Worm (Caenorhabditis elegans) whole organism, early embryonic: ENCODE measurements around the gene C53A5.13.

ENCODE experiments used
- B0310.2 ChIP-seq: sonication (generic microtip); optimal IDR thresholded peaks from 2 replicates; lab custom pipeline; 2016; ENCODE audit warnings: mild to moderate bottlenecking, missing genetic modification characterization, missing compliant biosample characterization
- F13C5.2 ChIP-seq: sonication (generic microtip); optimal IDR thresholded peaks from 2 replicates; lab custom pipeline; 2017; ENCODE audit warnings: mild to moderate bottlenecking, missing genetic modification characterization, inconsistent platforms, missing compliant biosample characterization
- aly-1 ChIP-seq: sonication (generic microtip); optimal IDR thresholded peaks from 2 replicates; lab custom pipeline; 2016; ENCODE audit warnings: missing genetic modification characterization, missing compliant biosample characterization
- ama-1 ChIP-seq: fragments of 150-350 bp; optimal IDR thresholded peaks from 2 replicates; lab custom pipeline; 2014
- ceh-13 ChIP-seq: fragments of 200-800 bp; sonication (Bioruptor generic); optimal IDR thresholded peaks from 2 replicates; lab custom pipeline; 2018; ENCODE audit warnings: mild to moderate bottlenecking, missing genetic modification characterization, missing compliant biosample characterization
- ceh-36 ChIP-seq: sonication (generic microtip); optimal IDR thresholded peaks from 2 replicates; lab custom pipeline; 2016; ENCODE audit warnings: missing genetic modification characterization, inconsistent platforms, missing compliant biosample characterization
- ets-7 ChIP-seq: sonication (generic microtip); optimal IDR thresholded peaks from 2 replicates; lab custom pipeline; 2016; ENCODE audit warnings: missing genotype, missing genetic modification characterization, missing compliant biosample characterization
- flt-1 ChIP-seq: fragments of 200-800 bp; sonication (Bioruptor generic); IDR thresholded peaks from 2 replicates; pipeline ENCODE4 v1.3.6; 2022; ENCODE audit warnings: missing genetic modification characterization, missing compliant biosample characterization
- hmbx-1 ChIP-seq: sonication (generic microtip); optimal IDR thresholded peaks from 2 replicates; lab custom pipeline; 2016; ENCODE audit warnings: mild to moderate bottlenecking, missing genetic modification characterization, missing compliant biosample characterization
- hmg-4 ChIP-seq: fragments of 200-800 bp; sonication (Bioruptor generic); optimal IDR thresholded peaks from 2 replicates; lab custom pipeline; 2018; ENCODE audit warnings: mild to moderate bottlenecking, missing genetic modification characterization, missing compliant biosample characterization
- hnd-1 ChIP-seq: sonication (generic microtip); optimal IDR thresholded peaks from 2 replicates; lab custom pipeline; 2016; ENCODE audit warnings: missing genetic modification characterization, missing compliant biosample characterization
- pes-1 ChIP-seq: fragments of 200-800 bp; sonication (Bioruptor generic); IDR thresholded peaks from 2 replicates; pipeline ENCODE4 v1.3.6; 2022; ENCODE audit warnings: missing genetic modification reagents, missing genetic modification characterization, missing compliant biosample characterization
- scrt-1 ChIP-seq: fragments of 200-800 bp; sonication (Bioruptor generic); IDR thresholded peaks from 2 replicates; pipeline ENCODE4 v1.3.6; 2022; ENCODE audit warnings: missing genetic modification characterization, missing compliant biosample characterization
- sea-1 ChIP-seq: fragments of 200-800 bp; sonication (Bioruptor generic); conservative IDR thresholded peaks from 2 replicates; pipeline ENCODE4 v1.3.6; 2022; ENCODE audit warnings: missing genetic modification characterization, missing compliant biosample characterization
- tbx-11 ChIP-seq: fragments of 200-800 bp; sonication (Bioruptor generic); IDR thresholded peaks from 2 replicates; pipeline ENCODE4 v1.3.6; 2022; ENCODE audit warnings: missing genetic modification characterization, missing compliant biosample characterization
- tbx-37 ChIP-seq: fragments of 200-800 bp; sonication (Bioruptor generic); conservative IDR thresholded peaks from 2 replicates; pipeline ENCODE4 v1.3.6; 2022; ENCODE audit warnings: missing genetic modification reagents, missing genetic modification characterization, missing compliant biosample characterization
- tra-4 ChIP-seq: sonication (generic microtip); optimal IDR thresholded peaks from 2 replicates; lab custom pipeline; 2017; ENCODE audit warnings: missing genetic modification characterization, missing compliant biosample characterization

C53A5.13 gene

DNA sequence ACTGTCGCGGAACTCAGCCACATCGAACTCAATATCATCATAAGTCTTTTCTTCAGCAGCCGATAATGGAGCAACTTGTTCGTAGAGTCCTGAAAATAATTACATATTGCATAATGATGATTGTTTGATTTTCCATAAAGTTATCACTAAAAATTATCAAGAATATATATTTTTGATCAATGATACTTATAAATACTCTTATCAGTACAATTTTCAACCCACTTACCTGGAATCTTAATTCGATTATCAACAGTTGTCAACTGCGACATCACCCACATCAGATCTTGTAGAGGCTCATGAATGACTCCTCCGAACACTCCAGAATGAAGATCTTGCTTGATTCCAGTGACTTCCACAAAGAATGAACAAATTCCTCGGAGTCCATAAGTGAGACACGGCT, 49.3 kb downstream of the C53A5.13 start:
- no peak for TF ChIP-seq tra-4 (tag; lab: Kevin White, UChicago)
- no peak for TF ChIP-seq ama-1 (lab: Kevin White, UChicago)
- TF ChIP-seq ets-7 (tag; lab: Kevin White, UChicago): no peak
- TF ChIP-seq ceh-13 (GFP tag; lab: Kevin White, UChicago): no peak
- TF ChIP-seq hnd-1: no peak
- TF ChIP-seq ceh-36 (tag; lab: Kevin White, UChicago): no peak
- no peak for TF ChIP-seq F13C5.2 (tag; lab: Kevin White, UChicago)
- TF ChIP-seq hmg-4 (GFP tag; lab: Kevin White, UChicago): no peak
- TF ChIP-seq aly-1 (tag; lab: Kevin White, UChicago): no peak
- no peak for TF ChIP-seq flt-1
- TF ChIP-seq sea-1 (GFP tag; lab: Robert Waterston, UW): no peak
- TF ChIP-seq hmbx-1 (tag; lab: Kevin White, UChicago): no peak
- TF ChIP-seq tbx-37 (GFP tag; lab: Robert Waterston, UW): no peak
- TF ChIP-seq pes-1 (GFP tag; lab: Robert Waterston, UW): no peak
- no peak for TF ChIP-seq B0310.2 (tag; lab: Kevin White, UChicago)
- TF ChIP-seq scrt-1: no peak

DNA sequence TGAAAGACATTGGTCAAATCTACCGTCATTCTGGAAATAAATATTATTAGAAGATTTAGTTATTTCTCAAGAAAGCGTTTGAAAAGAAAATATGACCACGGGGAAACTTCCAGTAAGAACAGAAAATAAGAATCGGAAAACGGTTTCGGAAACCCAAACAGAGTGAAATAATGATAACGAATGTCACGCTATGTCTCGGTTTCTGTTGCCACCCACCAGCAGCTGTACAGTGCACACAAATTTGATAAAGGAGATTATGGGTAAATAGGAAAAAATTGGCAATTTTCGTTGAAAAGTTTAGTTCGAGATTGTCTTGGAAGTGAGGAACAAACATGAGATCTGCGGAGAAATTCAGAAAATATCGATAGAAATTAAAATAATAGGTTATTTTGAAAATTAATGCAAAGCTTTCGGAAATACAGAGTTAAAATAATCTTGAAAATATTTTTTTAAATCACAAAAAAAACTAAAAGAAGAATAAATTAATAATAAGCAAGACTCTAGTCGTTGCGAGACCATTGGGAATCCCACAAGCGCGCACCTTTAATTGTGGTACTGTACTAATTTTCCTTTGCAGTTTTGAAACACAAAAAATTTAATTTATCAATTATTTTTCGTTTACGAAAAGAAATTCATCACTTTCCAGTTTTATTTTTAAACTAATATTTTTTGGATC, 50.5 kb downstream of the C53A5.13 start, which contains the start of gene pes-9:
TSS of gene pes-9 (minus strand) at position 30 of the 676 bp plus-strand sequence.
- no peak for TF ChIP-seq B0310.2 (tag; lab: Kevin White, UChicago)
- no peak for TF ChIP-seq ets-7 (tag; lab: Kevin White, UChicago)
- TF ChIP-seq aly-1 (tag; lab: Kevin White, UChicago): no peak
- no peak for TF ChIP-seq hmbx-1 (tag; lab: Kevin White, UChicago)
- no peak for TF ChIP-seq tbx-11
- no peak for TF ChIP-seq flt-1
- TF ChIP-seq hnd-1: no peak
- no peak for TF ChIP-seq sea-1 (GFP tag; lab: Robert Waterston, UW)
- TF ChIP-seq pes-1 (GFP tag; lab: Robert Waterston, UW): no peak
- no peak for TF ChIP-seq ceh-36 (tag; lab: Kevin White, UChicago)
- TF ChIP-seq hmg-4 (GFP tag; lab: Kevin White, UChicago): no peak
- no peak for TF ChIP-seq ama-1 (lab: Kevin White, UChicago)
- no peak for TF ChIP-seq tra-4 (tag; lab: Kevin White, UChicago)

DNA sequence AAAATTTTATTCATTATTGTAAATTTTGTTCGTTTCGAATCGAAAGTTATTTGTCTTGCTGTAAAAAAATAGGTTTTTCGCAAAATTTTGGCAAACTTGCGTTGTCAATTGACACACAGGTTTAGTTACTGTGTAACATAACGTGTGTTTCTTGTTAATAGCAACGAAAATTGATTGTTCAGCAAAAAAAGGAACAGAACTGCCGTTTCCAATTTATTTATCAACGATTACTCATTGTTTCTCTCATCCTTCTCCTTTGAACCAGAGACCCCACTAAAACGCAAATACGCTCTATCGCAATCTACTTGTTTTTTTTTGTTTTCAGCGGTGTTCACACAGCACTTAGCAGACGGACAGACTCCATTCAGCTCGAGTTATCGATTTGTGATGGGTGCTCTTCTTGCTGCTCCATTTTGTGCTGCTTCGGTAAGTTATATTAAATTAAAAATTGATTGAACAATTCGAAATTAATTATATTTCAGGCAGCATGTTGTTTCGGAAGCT, 51.1 kb downstream of the C53A5.13 start, which contains the start of gene R11H6.2:
TSS of gene R11H6.2 (plus strand) at position 326 of the 504 bp plus-strand sequence.
- no peak for TF ChIP-seq sea-1 (GFP tag; lab: Robert Waterston, UW)
- no peak for TF ChIP-seq F13C5.2 (tag; lab: Kevin White, UChicago)
- no peak for TF ChIP-seq scrt-1
- no peak for TF ChIP-seq ceh-36 (tag; lab: Kevin White, UChicago)
- no peak for TF ChIP-seq hmg-4 (GFP tag; lab: Kevin White, UChicago)
- no peak for TF ChIP-seq pes-1 (GFP tag; lab: Robert Waterston, UW)
- TF ChIP-seq ceh-13 (GFP tag; lab: Kevin White, UChicago): no peak
- no peak for TF ChIP-seq hmbx-1 (tag; lab: Kevin White, UChicago)
- no peak for TF ChIP-seq ama-1 (lab: Kevin White, UChicago)
- TF ChIP-seq aly-1 (tag; lab: Kevin White, UChicago): no peak
- TF ChIP-seq tra-4 (tag; lab: Kevin White, UChicago): no peak
- TF ChIP-seq tbx-37 (GFP tag; lab: Robert Waterston, UW): no peak
- TF ChIP-seq tbx-11: no peak
- TF ChIP-seq B0310.2 (tag; lab: Kevin White, UChicago): no peak
- TF ChIP-seq flt-1: no peak
- no peak for TF ChIP-seq hnd-1
- TF ChIP-seq ets-7 (tag; lab: Kevin White, UChicago): no peak

DNA sequence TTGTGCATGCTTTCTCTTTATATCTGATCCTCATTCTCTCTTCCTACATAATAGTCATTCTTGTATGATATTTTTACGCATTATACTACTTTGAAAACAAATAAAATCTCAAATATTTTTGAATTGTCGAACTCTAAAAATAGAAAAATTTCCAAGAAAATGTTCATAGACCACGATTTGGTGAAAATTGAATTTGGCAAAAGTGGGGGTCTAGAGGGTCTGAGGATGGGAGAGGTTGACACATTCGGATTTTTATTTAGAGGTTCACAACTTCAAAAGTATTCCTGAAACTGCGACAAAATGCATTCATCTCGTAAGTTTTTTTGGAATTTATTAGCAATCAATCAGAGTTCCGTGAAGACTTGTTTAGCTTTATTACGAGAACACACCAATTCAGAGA, 53.3 kb downstream of the C53A5.13 start, which contains the start of gene glb-22:
TSS of gene glb-22 (plus strand) at position 301 of the 400 bp plus-strand sequence.
- TF ChIP-seq tbx-37 (GFP tag; lab: Robert Waterston, UW) (no peak), hmbx-1 (tag; lab: Kevin White, UChicago) (no peak)

DNA sequence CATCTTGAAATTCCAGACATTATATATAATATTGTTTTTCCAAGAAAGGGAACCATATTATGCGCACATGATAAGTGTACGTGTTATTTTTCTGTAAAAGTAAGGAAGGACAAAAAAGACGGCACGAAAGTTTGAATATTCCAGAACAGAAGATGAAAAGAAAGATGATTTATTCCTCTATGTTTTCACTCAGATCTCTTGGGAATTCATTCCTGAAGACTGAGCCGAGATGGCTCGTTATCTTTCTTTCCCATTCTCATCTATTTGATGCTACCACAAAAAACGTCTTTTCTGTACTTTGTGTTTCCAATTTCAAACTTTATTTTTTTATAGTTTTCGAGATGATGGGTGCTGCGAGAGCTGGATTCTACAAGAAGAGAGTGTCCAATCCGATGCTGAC, 57.1 kb downstream of the C53A5.13 start:
- TF ChIP-seq hnd-1 (no peak), hmbx-1 (tag; lab: Kevin White, UChicago) (no peak), ama-1 (lab: Kevin White, UChicago) (no peak), ceh-36 (tag; lab: Kevin White, UChicago) (no peak), tra-4 (tag; lab: Kevin White, UChicago) (no peak), ets-7 (tag; lab: Kevin White, UChicago) (no peak), F13C5.2 (tag; lab: Kevin White, UChicago) (no peak), B0310.2 (tag; lab: Kevin White, UChicago) (no peak), tbx-11 (no peak), sea-1 (GFP tag; lab: Robert Waterston, UW) (no peak), scrt-1 (no peak), tbx-37 (GFP tag; lab: Robert Waterston, UW) (no peak), hmg-4 (GFP tag; lab: Kevin White, UChicago) (no peak), flt-1 (no peak), pes-1 (GFP tag; lab: Robert Waterston, UW) (no peak), aly-1 (tag; lab: Kevin White, UChicago) (no peak), ceh-13 (GFP tag; lab: Kevin White, UChicago) (no peak)
